Worm (Caenorhabditis elegans) whole organism, midembryonic: ENCODE results near the gene nlp-82.

Experiments used
- T22C8.4 ChIP-seq: fragments of 200-800 bp; sonication (Bioruptor generic); IDR thresholded peaks from 2 replicates; pipeline ENCODE4 v1.3.6; 2022; ENCODE audit warnings: missing genetic modification characterization, missing compliant biosample characterization
- cog-1 ChIP-seq: sonication (generic microtip); optimal IDR thresholded peaks from 2 replicates; lab custom pipeline; 2016; ENCODE audit warnings: missing genetic modification characterization, missing compliant biosample characterization
- flt-1 ChIP-seq: fragments of 200-800 bp; sonication (Bioruptor generic); IDR thresholded peaks from 2 replicates; pipeline ENCODE4 v1.3.6; 2022; ENCODE audit warnings: missing genetic modification characterization, missing compliant biosample characterization
- klf-2 ChIP-seq: fragments of 200-800 bp; sonication (Bioruptor generic); conservative IDR thresholded peaks from 2 replicates; pipeline ENCODE4 v1.3.6; 2022; ENCODE audit warnings: missing genetic modification reagents, missing genetic modification characterization, missing compliant biosample characterization
- med-1 ChIP-seq: sonication (generic microtip); optimal IDR thresholded peaks from 2 replicates; lab custom pipeline; 2017; ENCODE audit warnings: missing genetic modification characterization, mild to moderate bottlenecking, missing compliant biosample characterization, antibody characterized with exemption, missing genetic modification reagents; ENCODE audit not compliant: insufficient read depth
- ref-1 ChIP-seq: fragments of 200-800 bp; sonication (Bioruptor generic); conservative IDR thresholded peaks from 2 replicates; pipeline ENCODE4 v1.3.6; 2022; ENCODE audit warnings: missing genetic modification reagents, missing genetic modification characterization, missing compliant biosample characterization
- ztf-29 ChIP-seq: fragments of 200-800 bp; sonication (Bioruptor generic); IDR thresholded peaks from 2 replicates; pipeline ENCODE4 v1.3.6; 2022; ENCODE audit warnings: missing genetic modification reagents, missing genetic modification characterization, missing compliant biosample characterization

- TF ChIP-seq med-1 (GFP tag; lab: Kevin White, UChicago) (no peak), flt-1 (GFP tag; lab: Robert Waterston, UW) (no peak), cog-1 (no peak), klf-2 (GFP tag; lab: Robert Waterston, UW) (no peak), T22C8.4 (no peak), ztf-29 (GFP tag; lab: Robert Waterston, UW) (no peak), ref-1 (GFP tag; lab: Robert Waterston, UW) (no peak)
Measured at ce11 chrII:9260026-9260425, 5.9 kb upstream of the nlp-82 start.
